Worm (Caenorhabditis elegans): ENCODE measurements around the gene ulp-4.

The ulp-4 gene

ce11 chrII:8104998-8105397, 24.8 kb upstream of the ulp-4 start, which contains the start of gene sfxn-5 (continued):
- no peak for TF ChIP-seq nhr-237 (tag; optimal IDR thresholded peaks at IDR 0.05)
- no peak for TF ChIP-seq hlh-17 (GFP tag; optimal IDR thresholded peaks at IDR 0.05; ENCODE audit: borderline replicate concordance)
- TF ChIP-seq efl-3 (GFP tag; optimal IDR thresholded peaks at IDR 0.05) = no peak
- no peak for TF ChIP-seq irx-1 (tag; optimal IDR thresholded peaks at IDR 0.05)
- TF ChIP-seq sox-4 (tag; optimal IDR thresholded peaks at IDR 0.05) = no peak
- TF ChIP-seq nhr-11 (tag; optimal IDR thresholded peaks at IDR 0.05) = no peak
- no peak for TF ChIP-seq grh-1 (GFP tag; IDR thresholded peaks at IDR 0.05)
- TF ChIP-seq lin-35 (GFP tag; optimal IDR thresholded peaks at IDR 0.05) = peak in 1 of 2 experiments; percentile 33
- TF ChIP-seq vab-15 (tag; optimal IDR thresholded peaks at IDR 0.05) = no peak
- TF ChIP-seq ama-1 (optimal IDR thresholded peaks at IDR 0.05) = no peak
- TF ChIP-seq nhr-28 (tag; optimal IDR thresholded peaks at IDR 0.05) = no peak
- peak; percentile 11 for TF ChIP-seq fos-1 (tag; optimal IDR thresholded peaks at IDR 0.05)
- no peak for TF ChIP-seq unc-30 (tag; optimal IDR thresholded peaks at IDR 0.05)
- no peak for TF ChIP-seq swsn-7 (tag; optimal IDR thresholded peaks at IDR 0.05)
- TF ChIP-seq mab-9 (GFP tag; IDR thresholded peaks at IDR 0.05) = no peak
- no peak for TF ChIP-seq sptf-1 (tag; optimal IDR thresholded peaks at IDR 0.05)
- TF ChIP-seq nhr-77 (tag; optimal IDR thresholded peaks at IDR 0.05) = no peak
- TF ChIP-seq fkh-10 (GFP tag; optimal IDR thresholded peaks at IDR 0.05) = no peak
- TF ChIP-seq F16B12.6 (tag; optimal IDR thresholded peaks at IDR 0.05) = no peak
- peak; percentile 2 to 63 for TF ChIP-seq lsy-2 (tag; optimal IDR thresholded peaks at IDR 0.05)
- no peak for TF ChIP-seq unc-86 (tag; optimal IDR thresholded peaks at IDR 0.05)
- no peak for TF ChIP-seq pax-3 (tag; optimal IDR thresholded peaks at IDR 0.05)
- TF ChIP-seq zip-4 (GFP tag; optimal IDR thresholded peaks at IDR 0.05) = no peak
- no peak for TF ChIP-seq mef-2 (tag; optimal IDR thresholded peaks at IDR 0.05)
- TF ChIP-seq ets-5 (GFP tag; IDR thresholded peaks at IDR 0.05) = no peak
- TF ChIP-seq nhr-19 (GFP tag; conservative IDR thresholded peaks at IDR 0.05) = peak; percentile 12
- TF ChIP-seq unc-98 (GFP tag; IDR thresholded peaks at IDR 0.05) = no peak
- TF ChIP-seq lin-39 (tag; optimal IDR thresholded peaks at IDR 0.05) = no peak
- TF ChIP-seq elt-2 (tag; optimal IDR thresholded peaks at IDR 0.05) = no peak
- TF ChIP-seq tbx-2 (tag; optimal IDR thresholded peaks at IDR 0.05) = no peak
- TF ChIP-seq fkh-8 (tag; optimal IDR thresholded peaks at IDR 0.05) = no peak
- no peak for TF ChIP-seq skn-1 (tag; optimal IDR thresholded peaks at IDR 0.05)
- TF ChIP-seq pqm-1 (tag; optimal IDR thresholded peaks at IDR 0.05) = no peak
- TF ChIP-seq C16A3.4 (tag; optimal IDR thresholded peaks at IDR 0.05) = no peak
- TF ChIP-seq lin-13 (GFP tag; optimal IDR thresholded peaks at IDR 0.05) = no peak
- no peak for TF ChIP-seq aly-2 (tag; optimal IDR thresholded peaks at IDR 0.05)

ce11 chrII:8106921-8107695, 22.7 kb upstream of the ulp-4 start, which contains the start of the genes chst-1 and C41C4.9:
TSS of gene chst-1 (minus strand) at chrII:8106971.
TSS of gene C41C4.9 (plus strand) at chrII:8107645.
- peak; percentile 66 for TF ChIP-seq nhr-77 (tag; optimal IDR thresholded peaks at IDR 0.05)
- TF ChIP-seq egl-13 (tag; optimal IDR thresholded peaks at IDR 0.05) = no peak
- TF ChIP-seq irx-1 (tag; optimal IDR thresholded peaks at IDR 0.05) = peak; percentile 19
- peak; percentile 78 for TF ChIP-seq nhr-85 (tag)
- TF ChIP-seq lin-14 (GFP tag; optimal IDR thresholded peaks at IDR 0.05) = peak; percentile 34
- no peak for TF ChIP-seq efl-3 (GFP tag; optimal IDR thresholded peaks at IDR 0.05)
- peak; percentile 17 for TF ChIP-seq lin-13 (GFP tag; optimal IDR thresholded peaks at IDR 0.05)
- peak; percentile 74 for TF ChIP-seq nhr-71 (tag; optimal IDR thresholded peaks at IDR 0.05)
- peak; percentile 65 for TF ChIP-seq dsc-1 (tag; optimal IDR thresholded peaks at IDR 0.05)
- peak; percentile 57 for TF ChIP-seq vab-15 (tag; optimal IDR thresholded peaks at IDR 0.05)
- no peak for TF ChIP-seq unc-62 (GFP tag; optimal IDR thresholded peaks at IDR 0.05)
- peak; percentile 76 for TF ChIP-seq skn-1 (tag; optimal IDR thresholded peaks at IDR 0.05)
- TF ChIP-seq unc-98 (GFP tag; IDR thresholded peaks at IDR 0.05) = 0 out of 2 replicates have a peak, but pooled peaks have one; percentile 10
- peak in 2 of 6 experiments; percentile 34 to 48 for TF ChIP-seq elt-3 (tag; optimal IDR thresholded peaks at IDR 0.05)
- no peak for TF ChIP-seq lir-3 (tag; optimal IDR thresholded peaks at IDR 0.05; ENCODE audit: poor library complexity)
- peak; percentile 56 for TF ChIP-seq nhr-19 (GFP tag; conservative IDR thresholded peaks at IDR 0.05)
- TF ChIP-seq nhr-11 (tag; optimal IDR thresholded peaks at IDR 0.05) = no peak
- TF ChIP-seq aly-2 (tag; optimal IDR thresholded peaks at IDR 0.05) = peak; percentile 37
- no peak for TF ChIP-seq sptf-1 (tag; optimal IDR thresholded peaks at IDR 0.05)
- no peak for TF ChIP-seq fkh-8 (tag; optimal IDR thresholded peaks at IDR 0.05)
- TF ChIP-seq fkh-10 (GFP tag; optimal IDR thresholded peaks at IDR 0.05) = no peak
- TF ChIP-seq ceh-82 (tag; optimal IDR thresholded peaks at IDR 0.05) = peak in 1 of 3 experiments; percentile 19
- TF ChIP-seq nhr-20 (tag; optimal IDR thresholded peaks at IDR 0.05) = peak; percentile 61
- TF ChIP-seq fkh-4 (tag; optimal IDR thresholded peaks at IDR 0.05; ENCODE audit: borderline replicate concordance) = no peak
- peak; percentile 39 for TF ChIP-seq blmp-1 (tag; optimal IDR thresholded peaks at IDR 0.05)
- TF ChIP-seq pax-3 (tag; optimal IDR thresholded peaks at IDR 0.05) = no peak
- TF ChIP-seq snpc-4 (tag; optimal IDR thresholded peaks at IDR 0.05) = peak; percentile 29
- TF ChIP-seq snu-23 (GFP tag; optimal IDR thresholded peaks at IDR 0.05) = peak; percentile 61
